Worm (Caenorhabditis elegans): Measurements from ENCODE around the gene F43H9.3.

The F43H9.3 gene

ce11 chrV:7980370-7980987 is 44.3 kb downstream of the F43H9.3 start (continued):
- no peak for TF ChIP-seq egl-5 (tag; optimal IDR thresholded peaks at IDR 0.05)

ce11 chrV:7978798-7979197 is 45.9 kb downstream of the F43H9.3 start:
- no peak for TF ChIP-seq jun-1 (tag; optimal IDR thresholded peaks at IDR 0.05)
- peak; percentile 31 for TF ChIP-seq elt-2 (tag; optimal IDR thresholded peaks at IDR 0.05)
- TF ChIP-seq daf-12 (tag; optimal IDR thresholded peaks at IDR 0.05), result no peak
- TF ChIP-seq fkh-2 (tag; optimal IDR thresholded peaks at IDR 0.05), result no peak
- TF ChIP-seq nhr-77 (tag; optimal IDR thresholded peaks at IDR 0.05), result no peak
- no peak for TF ChIP-seq nhr-237 (tag; optimal IDR thresholded peaks at IDR 0.05)
- no peak for TF ChIP-seq nhr-28 (tag; optimal IDR thresholded peaks at IDR 0.05)
- TF ChIP-seq hmg-11 (tag; optimal IDR thresholded peaks at IDR 0.05), result peak; percentile 32
- TF ChIP-seq elt-3 (tag; optimal IDR thresholded peaks at IDR 0.05), result no peak
- peak; percentile 32 for TF ChIP-seq nfya-1 (tag; optimal IDR thresholded peaks at IDR 0.05; ENCODE audit: insufficient read depth)
- no peak for TF ChIP-seq fos-1 (tag; optimal IDR thresholded peaks at IDR 0.05)
- no peak for TF ChIP-seq ztf-11 (tag; optimal IDR thresholded peaks at IDR 0.05)
- TF ChIP-seq ceh-28 (tag; optimal IDR thresholded peaks at IDR 0.05), result peak; percentile 45
- TF ChIP-seq zag-1 (tag; optimal IDR thresholded peaks at IDR 0.05), result no peak
- TF ChIP-seq elt-1 (tag; optimal IDR thresholded peaks at IDR 0.05), result no peak
- TF ChIP-seq nhr-43 (tag; optimal IDR thresholded peaks at IDR 0.05; ENCODE audit: poor library complexity, severe bottlenecking), result no peak
- no peak for TF ChIP-seq egl-5 (tag; optimal IDR thresholded peaks at IDR 0.05)
- TF ChIP-seq nhr-11 (tag; optimal IDR thresholded peaks at IDR 0.05), result no peak
- no peak for TF ChIP-seq ceh-16 (tag; optimal IDR thresholded peaks at IDR 0.05)
- no peak for TF ChIP-seq mdl-1 (tag; optimal IDR thresholded peaks at IDR 0.05)
- peak; percentile 12 for TF ChIP-seq pqm-1 (tag; optimal IDR thresholded peaks at IDR 0.05)
- TF ChIP-seq nhr-23 (tag; optimal IDR thresholded peaks at IDR 0.05), result peak; percentile 55
- TF ChIP-seq nhr-67 (tag; optimal IDR thresholded peaks at IDR 0.05), result no peak
- TF ChIP-seq lin-39 (tag; optimal IDR thresholded peaks at IDR 0.05), result peak; percentile 1
- TF ChIP-seq sea-2 (GFP tag; optimal IDR thresholded peaks at IDR 0.05), result no peak
- TF ChIP-seq lsy-12 (tag; optimal IDR thresholded peaks at IDR 0.05), result no peak
- TF ChIP-seq egl-27 (tag; optimal IDR thresholded peaks at IDR 0.05), result no peak
- no peak for TF ChIP-seq ceh-82 (tag; optimal IDR thresholded peaks at IDR 0.05)
- TF ChIP-seq skn-1 (tag; optimal IDR thresholded peaks at IDR 0.05), result no peak
- no peak for TF ChIP-seq snpc-4 (tag; optimal IDR thresholded peaks at IDR 0.05)
- TF ChIP-seq nhr-12 (tag; optimal IDR thresholded peaks at IDR 0.05), result no peak
- no peak for TF ChIP-seq eor-1 (tag; optimal IDR thresholded peaks at IDR 0.05)
- TF ChIP-seq unc-39 (tag; optimal IDR thresholded peaks at IDR 0.05), result no peak
- peak; percentile 73 for TF ChIP-seq pha-4 (tag; optimal IDR thresholded peaks at IDR 0.05)
- no peak for TF ChIP-seq aly-2 (tag; optimal IDR thresholded peaks at IDR 0.05)
- no peak for TF ChIP-seq mml-1 (tag; optimal IDR thresholded peaks at IDR 0.05)
- TF ChIP-seq nhr-25 (tag; optimal IDR thresholded peaks at IDR 0.05), result peak; percentile 93
- TF ChIP-seq lin-15B (tag; optimal IDR thresholded peaks at IDR 0.05), result peak; percentile 14
- TF ChIP-seq R02D3.7 (tag; optimal IDR thresholded peaks at IDR 0.05), result no peak
- no peak for TF ChIP-seq nhr-76 (tag; optimal IDR thresholded peaks at IDR 0.05)

- TF ChIP-seq pha-4 (tag; optimal IDR thresholded peaks at IDR 0.05) (peak; percentile 47), R02D3.7 (tag; optimal IDR thresholded peaks at IDR 0.05) (no peak), lsy-12 (tag; optimal IDR thresholded peaks at IDR 0.05) (no peak), pqm-1 (tag; optimal IDR thresholded peaks at IDR 0.05) (peak; percentile 67), nhr-25 (tag; optimal IDR thresholded peaks at IDR 0.05) (no peak), elt-2 (tag; optimal IDR thresholded peaks at IDR 0.05) (peak; percentile 62), nfya-1 (tag; optimal IDR thresholded peaks at IDR 0.05; ENCODE audit: insufficient read depth) (peak; percentile 25)
Observed at ce11 chrV:7977701-7978461, 46.9 kb downstream of the F43H9.3 start, which contains the start of gene let-413. Gene let-413 (minus strand): TSS chrV:7977776.
